Worm (Caenorhabditis elegans) whole organism, L4 larva: Measurements from ENCODE around the gene Y41C4A.22.

Experiments used
- D1046.2 ChIP-seq: fragments of 200-800 bp; sonication (Bioruptor generic); IDR thresholded peaks from 2 replicates; pipeline ENCODE4 v1.3.6; 2022; ENCODE audit warnings: missing genetic modification characterization, missing compliant biosample characterization
- F44E2.7 ChIP-seq: fragments of 200-800 bp; sonication (Bioruptor generic); IDR thresholded peaks from 2 replicates; pipeline ENCODE4 v2.1.2; 2022; ENCODE audit warnings: missing genetic modification characterization, missing compliant biosample characterization
- R02D3.7 ChIP-seq: fragments of 150-350 bp; sonication (generic microtip); optimal IDR thresholded peaks from 3 replicates; lab custom pipeline; 2014; ENCODE audit warnings: missing biosample characterization, missing genetic modification characterization
- T20F7.1 ChIP-seq: fragments of 200-800 bp; sonication (Bioruptor generic); optimal IDR thresholded peaks from 2 replicates; lab custom pipeline; 2018; ENCODE audit warnings: mild to moderate bottlenecking, missing genetic modification characterization, missing compliant biosample characterization
- Y48G9A.11 ChIP-seq: fragments of 200-800 bp; sonication (Bioruptor generic); IDR thresholded peaks from 2 replicates; pipeline ENCODE4 v1.3.6; 2022; ENCODE audit warnings: missing genetic modification reagents, missing genetic modification characterization, missing compliant biosample characterization
- Y5F2A.4 ChIP-seq: fragments of 200-800 bp; sonication (Bioruptor generic); optimal IDR thresholded peaks from 2 replicates; lab custom pipeline; 2018; ENCODE audit warnings: mild to moderate bottlenecking, missing genetic modification characterization, missing compliant biosample characterization
- aha-1 ChIP-seq: fragments of 150-350 bp; peaks from one replicate; lab custom pipeline; 2014; ENCODE audit warnings: missing biosample characterization, missing genetic modification characterization
- ceh-28 ChIP-seq: fragments of 150-350 bp; optimal IDR thresholded peaks from 2 replicates; lab custom pipeline; 2014; ENCODE audit warnings: missing biosample characterization, missing genetic modification reagents, missing genetic modification characterization
- ceh-44 ChIP-seq: fragments of 200-800 bp; sonication (Bioruptor generic); IDR thresholded peaks from 2 replicates; pipeline ENCODE4 v1.3.6; 2022; ENCODE audit warnings: missing genetic modification reagents, missing genetic modification characterization, missing compliant biosample characterization
- ctbp-1 ChIP-seq: fragments of 200-800 bp; sonication (Bioruptor generic); IDR thresholded peaks from 2 replicates; pipeline ENCODE4 v1.3.6; 2022; ENCODE audit warnings: missing genetic modification reagents, missing genetic modification characterization, missing compliant biosample characterization
- dmd-6 ChIP-seq: fragments of 200-800 bp; sonication (Bioruptor generic); IDR thresholded peaks from 2 replicates; pipeline ENCODE4 v1.3.6; 2022; ENCODE audit warnings: missing genetic modification reagents, missing genetic modification characterization, missing compliant biosample characterization
- dmd-8 ChIP-seq: fragments of 200-800 bp; sonication (Bioruptor generic); IDR thresholded peaks from 2 replicates; pipeline ENCODE4 v1.3.6; 2022; ENCODE audit warnings: missing genetic modification characterization, missing compliant biosample characterization
- dmd-9 ChIP-seq: fragments of 200-800 bp; sonication (Bioruptor generic); IDR thresholded peaks from 2 replicates; pipeline ENCODE4 v1.3.6; 2022; ENCODE audit warnings: missing genetic modification reagents, missing genetic modification characterization, missing compliant biosample characterization
- dve-1 ChIP-seq: sonication (generic microtip); optimal IDR thresholded peaks from 2 replicates; lab custom pipeline; 2017; ENCODE audit warnings: antibody characterized with exemption, mild to moderate bottlenecking, missing genetic modification characterization, missing compliant biosample characterization; ENCODE audit not compliant: insufficient read depth
- egl-43 ChIP-seq: fragments of 200-800 bp; sonication (Bioruptor generic); IDR thresholded peaks from 2 replicates; pipeline ENCODE4 v1.3.6; 2022; ENCODE audit warnings: missing genetic modification reagents, missing genetic modification characterization, missing compliant biosample characterization
- fkh-10 ChIP-seq: fragments of 150-350 bp; optimal IDR thresholded peaks from 2 replicates; lab custom pipeline; 2014; ENCODE audit warnings: missing biosample characterization, missing genetic modification reagents, missing genetic modification characterization
- hif-1 ChIP-seq, 2 experiments: sonication (generic microtip); optimal IDR thresholded peaks; 2 replicates each; lab custom pipeline; 2016 to 2017; ENCODE audit warnings: missing compliant biosample characterization in 2 of 2, missing genetic modification characterization in 2 of 2, missing genetic modification reagents in 2 of 2, missing genotype in 2 of 2, mild to moderate bottlenecking in 1 of 2
- hlh-11 ChIP-seq: fragments of 200-800 bp; sonication (Bioruptor generic); optimal IDR thresholded peaks from 2 replicates; lab custom pipeline; 2018; ENCODE audit warnings: mild to moderate bottlenecking, missing genetic modification characterization, missing compliant biosample characterization
- hlh-30 ChIP-seq: sonication (generic microtip); optimal IDR thresholded peaks from 2 replicates; lab custom pipeline; 2017; ENCODE audit warnings: antibody characterized with exemption, mild to moderate bottlenecking, missing genetic modification characterization, missing compliant biosample characterization; ENCODE audit not compliant: insufficient read depth
- hmg-1.1 ChIP-seq: fragments of 200-800 bp; sonication (Bioruptor generic); IDR thresholded peaks from 2 replicates; pipeline ENCODE4 v1.3.6; 2022; ENCODE audit warnings: missing genetic modification reagents, missing genetic modification characterization, missing compliant biosample characterization
- jun-1 ChIP-seq: fragments of 150-350 bp; optimal IDR thresholded peaks from 2 replicates; lab custom pipeline; 2014; ENCODE audit warnings: missing biosample characterization, missing genetic modification reagents, missing genetic modification characterization
- lim-7 ChIP-seq: fragments of 200-800 bp; sonication (Bioruptor generic); IDR thresholded peaks from 2 replicates; pipeline ENCODE4 v1.3.6; 2022; ENCODE audit warnings: missing genetic modification characterization, missing compliant biosample characterization
- lin-29 ChIP-seq: fragments of 200-800 bp; sonication (Bioruptor generic); IDR thresholded peaks from 2 replicates; pipeline ENCODE4 v1.3.6; 2022; ENCODE audit warnings: missing genetic modification reagents, missing genetic modification characterization, missing compliant biosample characterization
- lir-3 ChIP-seq: sonication (generic microtip); optimal IDR thresholded peaks from 2 replicates; lab custom pipeline; 2016; ENCODE audit warnings: mild to moderate bottlenecking, missing genetic modification characterization, missing compliant biosample characterization
- lsy-2 ChIP-seq, 2 experiments: fragments of 150-350 bp in 1 of 2; sonication (generic microtip) in 1 of 2; optimal IDR thresholded peaks; 2 replicates each; lab custom pipeline; 2014 to 2017; ENCODE audit warnings: missing biosample characterization in 2 of 2, missing genetic modification characterization in 2 of 2
- madf-5 ChIP-seq, 2 experiments: fragments of 200-800 bp; sonication (Bioruptor generic); IDR thresholded peaks; 2 replicates each; pipeline ENCODE4 v1.3.6; 2022; ENCODE audit warnings: missing compliant biosample characterization in 2 of 2, missing genetic modification characterization in 2 of 2
- mdt-29 ChIP-seq: fragments of 200-800 bp; sonication (Bioruptor generic); IDR thresholded peaks from 2 replicates; pipeline ENCODE4 v1.3.6; 2022; ENCODE audit warnings: missing genetic modification reagents, missing genetic modification characterization, missing compliant biosample characterization
- mep-1 ChIP-seq: fragments of 150-350 bp; sonication (generic microtip); optimal IDR thresholded peaks from 3 replicates; lab custom pipeline; 2014; ENCODE audit warnings: missing biosample characterization, missing genetic modification characterization
- mes-2 ChIP-seq: sonication (generic microtip); optimal IDR thresholded peaks from 2 replicates; lab custom pipeline; 2016; ENCODE audit warnings: missing genotype, mild to moderate bottlenecking, missing genetic modification characterization, missing compliant biosample characterization; ENCODE audit not compliant: poor library complexity, severe bottlenecking
- nhr-102 ChIP-seq: sonication (generic microtip); optimal IDR thresholded peaks from 2 replicates; lab custom pipeline; 2016; ENCODE audit warnings: mild to moderate bottlenecking, missing genetic modification characterization, moderate library complexity, missing compliant biosample characterization
- nhr-48 ChIP-seq: sonication (generic microtip); optimal IDR thresholded peaks from 2 replicates; lab custom pipeline; 2016; ENCODE audit warnings: mild to moderate bottlenecking, missing genetic modification characterization, missing compliant biosample characterization
- nhr-76 ChIP-seq: fragments of 150-350 bp; optimal IDR thresholded peaks from 2 replicates; lab custom pipeline; 2014; ENCODE audit warnings: missing biosample characterization, missing genetic modification characterization
- nhr-77 ChIP-seq: fragments of 150-350 bp; optimal IDR thresholded peaks from 2 replicates; lab custom pipeline; 2014; ENCODE audit warnings: missing biosample characterization, missing genetic modification characterization
- pha-4 ChIP-seq, 2 experiments: fragments of 150-350 bp in 1 of 2; fragments of 200-800 bp in 1 of 2; sonication (Bioruptor generic) in 1 of 2; IDR thresholded peaks in 1 of 2; optimal IDR thresholded peaks in 1 of 2; 2 replicates each; pipeline versions ENCODE4 v1.3.6 to Lab custom; 2014 to 2022; ENCODE audit warnings: missing genetic modification characterization in 2 of 2, missing genetic modification reagents in 2 of 2, missing biosample characterization in 1 of 2, missing compliant biosample characterization in 1 of 2
- rbr-2 ChIP-seq: sonication (generic microtip); optimal IDR thresholded peaks from 2 replicates; lab custom pipeline; 2016; ENCODE audit warnings: missing genotype, missing genetic modification characterization, missing compliant biosample characterization
- unc-62 ChIP-seq, 3 experiments: fragments of 150-350 bp in 1 of 3; sonication (generic microtip); optimal IDR thresholded peaks in 2 of 3; peaks in 1 of 3; 1 replicate in 1 of 3; 2 replicates in 2 of 3; lab custom pipeline; 2014 to 2017; ENCODE audit warnings: missing biosample characterization in 3 of 3, missing genetic modification characterization in 3 of 3, missing genetic modification reagents in 3 of 3, missing genotype in 1 of 3
- zag-1 ChIP-seq: fragments of 150-350 bp; optimal IDR thresholded peaks from 2 replicates; lab custom pipeline; 2014; ENCODE audit warnings: missing biosample characterization, missing genetic modification characterization
- ztf-11 ChIP-seq: fragments of 150-350 bp; optimal IDR thresholded peaks from 2 replicates; lab custom pipeline; 2014; ENCODE audit warnings: missing biosample characterization, missing genetic modification characterization
- ztf-7 ChIP-seq: fragments of 150-350 bp; optimal IDR thresholded peaks from 2 replicates; lab custom pipeline; 2014; ENCODE audit warnings: missing biosample characterization, missing genetic modification characterization

The Y41C4A.22 gene

DNA sequence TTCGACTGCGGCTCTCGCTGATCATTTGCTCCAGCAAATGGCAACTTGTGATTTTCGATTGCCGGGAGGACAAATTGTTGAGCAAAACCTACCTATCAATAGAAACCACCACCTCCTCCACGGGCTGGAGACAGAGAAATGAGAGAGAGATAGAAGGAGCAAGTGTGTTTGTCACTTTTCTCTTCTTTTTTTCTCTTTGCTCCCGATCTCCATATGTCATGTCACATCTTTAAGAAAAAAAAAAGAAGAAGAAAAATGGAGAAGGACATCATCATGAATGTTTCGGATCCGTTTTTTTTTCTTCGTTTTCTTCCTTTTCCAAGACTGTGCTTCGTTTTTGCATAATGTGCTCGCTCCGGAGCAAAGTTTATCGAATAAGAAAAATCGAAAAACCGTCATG, 34.3 kb upstream of the Y41C4A.22 start:
- TF ChIP-seq nhr-48 (tag; lab: Kevin White, UChicago) (no peak), egl-43 (GFP tag; lab: Robert Waterston, UW) (no peak), pha-4 (GFP tag; IDR thresholded peaks at IDR 0.05; lab: Robert Waterston, UW) (no peak), pha-4 (tag; optimal IDR thresholded peaks at IDR 0.05; lab: Kevin White, UChicago) (no peak), dmd-8 (no peak), F44E2.7 (GFP tag; lab: Robert Waterston, UW) (no peak), nhr-76 (tag; lab: Kevin White, UChicago) (no peak), lir-3 (tag; lab: Kevin White, UChicago) (no peak), ceh-28 (tag; lab: Kevin White, UChicago) (no peak), Y5F2A.4 (GFP tag; lab: Kevin White, UChicago) (no peak), jun-1 (tag; lab: Kevin White, UChicago) (no peak), hif-1 (tag; optimal IDR thresholded peaks at IDR 0.05; lab: Kevin White, UChicago) (no peak), mdt-29 (no peak), lsy-2 (tag; optimal IDR thresholded peaks at IDR 0.05; lab: Kevin White, UChicago) (peak in 1 of 2 experiments; percentile 33), unc-62 (GFP tag; optimal IDR thresholded peaks at IDR 0.05 in 1 of 2; lab: Kevin White, UChicago) (peak in 1 of 2 experiments; percentile 99), unc-62 (tag; optimal IDR thresholded peaks at IDR 0.05; lab: Kevin White, UChicago) (no peak), hmg-1.1 (GFP tag; lab: Robert Waterston, UW) (0 out of 2 replicates have a peak, but pooled peaks have one; percentile 25), R02D3.7 (tag; lab: Kevin White, UChicago) (no peak), ceh-44 (GFP tag; lab: Robert Waterston, UW) (no peak), hlh-30 (tag; lab: Kevin White, UChicago) (peak; percentile 20), zag-1 (tag; lab: Kevin White, UChicago) (no peak), fkh-10 (no peak), nhr-102 (tag; lab: Kevin White, UChicago) (no peak), dve-1 (tag; lab: Kevin White, UChicago) (no peak), nhr-77 (tag; lab: Kevin White, UChicago) (no peak), D1046.2 (GFP tag; lab: Robert Waterston, UW) (no peak), madf-5 (GFP tag; IDR thresholded peaks at IDR 0.05; lab: Robert Waterston, UW) (no peak), ctbp-1 (GFP tag; lab: Robert Waterston, UW) (no peak), dmd-6 (GFP tag; lab: Robert Waterston, UW) (no peak), rbr-2 (tag; lab: Kevin White, UChicago) (no peak), Y48G9A.11 (GFP tag; lab: Robert Waterston, UW) (no peak), lim-7 (GFP tag; lab: Robert Waterston, UW) (no peak), ztf-11 (tag; lab: Kevin White, UChicago) (no peak), dmd-9 (GFP tag; lab: Robert Waterston, UW) (no peak), T20F7.1 (no peak), mep-1 (tag; lab: Kevin White, UChicago) (peak; percentile 24), mes-2 (no peak), ztf-7 (tag; lab: Kevin White, UChicago) (no peak), hlh-11 (tag; lab: Kevin White, UChicago) (peak; percentile 20)
- TF ChIP-seq, all 104 proteins: peak for 6

ce11 chrIII:11663400-11663799, 31.7 kb upstream of the Y41C4A.22 start:
- TF ChIP-seq lin-29 (GFP tag; lab: Robert Waterston, UW) (no peak), hmg-1.1 (GFP tag; lab: Robert Waterston, UW) (0 out of 2 replicates have a peak, but pooled peaks have one; percentile 42), aha-1 (tag; lab: Kevin White, UChicago) (peak; percentile 98), hlh-30 (tag; lab: Kevin White, UChicago) (peak; percentile 1), dmd-9 (GFP tag; lab: Robert Waterston, UW) (no peak), lsy-2 (tag; optimal IDR thresholded peaks at IDR 0.05; lab: Kevin White, UChicago) (peak in 1 of 2 experiments; percentile 1), fkh-10 (peak; percentile 20)
